Fruit fly (Drosophila melanogaster): Measurements from ENCODE around the gene HP1D3csd.

HP1D3csd gene

DNA sequence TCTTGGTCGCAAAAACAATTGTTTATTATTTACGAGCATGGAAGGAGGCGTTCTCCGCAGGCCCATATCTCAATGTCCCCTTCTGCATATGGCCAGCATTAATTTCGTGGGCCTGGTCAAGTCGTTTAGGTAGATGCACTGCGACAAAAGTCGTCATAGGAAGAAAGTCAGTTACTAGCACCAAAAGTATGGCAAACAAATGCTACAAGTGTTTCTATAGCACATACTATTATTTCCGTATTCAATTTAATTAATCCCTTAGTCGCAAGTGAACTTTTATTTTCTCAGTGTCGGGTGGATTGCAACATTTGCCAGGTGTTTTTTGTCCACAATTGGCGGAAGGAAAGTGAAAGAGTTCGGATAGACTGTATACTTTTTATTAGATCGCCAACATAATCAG is 17.1 kb upstream of the HP1D3csd start (continued):
- no peak for TF ChIP-seq CG17802 (tag; optimal IDR thresholded peaks at IDR 0.05)
- TF ChIP-seq abd-A (tag; optimal IDR thresholded peaks at IDR 0.05): no peak
- no peak for TF ChIP-seq CG6813 (GFP tag; optimal IDR thresholded peaks at IDR 0.05)
- TF ChIP-seq Nf-YC (tag; optimal IDR thresholded peaks at IDR 0.05): no peak
- TF ChIP-seq CG11504 (tag; optimal IDR thresholded peaks at IDR 0.05): peak; percentile 35
- TF ChIP-seq ind (GFP tag; optimal IDR thresholded peaks at IDR 0.05): peak; percentile 27
- peak; percentile 19; the same call in 1 of the 2 replicates for TF ChIP-seq CG14441 (GFP tag; IDR thresholded peaks at IDR 0.05)
- peak; percentile 6 for TF ChIP-seq fd96Cb (tag; optimal IDR thresholded peaks at IDR 0.05)
- TF ChIP-seq tio (GFP tag; optimal IDR thresholded peaks at IDR 0.05): peak; percentile 8
- TF ChIP-seq CG33213 (GFP tag; optimal IDR thresholded peaks at IDR 0.05): no peak
- TF ChIP-seq zfh1 (GFP tag; IDR thresholded peaks at IDR 0.05): 0 out of 3 replicates have a peak, but pooled peaks have one; percentile 18
- no peak for TF ChIP-seq NK7.1 (GFP tag; optimal IDR thresholded peaks at IDR 0.05)
- TF ChIP-seq NC2α (GFP tag; optimal IDR thresholded peaks at IDR 0.05): no peak
- TF ChIP-seq Blimp-1 (GFP tag; optimal IDR thresholded peaks at IDR 0.05): peak; percentile 5
- 0 out of 2 replicates have a peak, but pooled peaks have one; percentile 6 for TF ChIP-seq E2f1 (GFP tag; IDR thresholded peaks at IDR 0.05)
- TF ChIP-seq dan (GFP tag; IDR thresholded peaks at IDR 0.05): no peak
- TF ChIP-seq CG4424 (GFP tag; optimal IDR thresholded peaks at IDR 0.05): peak; percentile 21
- no peak for TF ChIP-seq Pdp1 (GFP tag; optimal IDR thresholded peaks at IDR 0.05)
- TF ChIP-seq dpn (GFP tag; optimal IDR thresholded peaks at IDR 0.05): peak; percentile 3 to 14
- TF ChIP-seq CG17829 (tag; optimal IDR thresholded peaks at IDR 0.05): no peak
- TF ChIP-seq slbo (GFP tag; IDR thresholded peaks at IDR 0.05): peak; percentile 39
- TF ChIP-seq Dfd (GFP tag; optimal IDR thresholded peaks at IDR 0.05): no peak
- peak in 1 of 2 experiments; percentile 46 for TF ChIP-seq Hr51 (GFP tag; optimal IDR thresholded peaks at IDR 0.05)
- TF ChIP-seq CG2712 (tag; optimal IDR thresholded peaks at IDR 0.05): peak; percentile 0
- no peak for TF ChIP-seq slp2 (GFP tag; optimal IDR thresholded peaks at IDR 0.05)
- peak; percentile 9 for TF ChIP-seq az2 (GFP tag; optimal IDR thresholded peaks at IDR 0.05)
- TF ChIP-seq her (GFP tag; optimal IDR thresholded peaks at IDR 0.05): peak; percentile 18
- TF ChIP-seq prd (optimal IDR thresholded peaks at IDR 0.05): no peak
- peak; percentile 52; the same call in 1 of the 3 replicates for TF ChIP-seq prd (GFP tag; IDR thresholded peaks at IDR 0.05)
- TF ChIP-seq seq (GFP tag; IDR thresholded peaks at IDR 0.05): peak; percentile 15; the same call in 1 of the 2 replicates
- 0 out of 2 replicates have a peak, but pooled peaks have one; percentile 8 for TF ChIP-seq Adf1 (GFP tag; IDR thresholded peaks at IDR 0.05)
- peak; percentile 19 for TF ChIP-seq Antp (GFP tag; optimal IDR thresholded peaks at IDR 0.05)
- peak; percentile 30 for TF ChIP-seq Ets65A (GFP tag)
- peak; percentile 61 for TF ChIP-seq Drgx (GFP tag; IDR thresholded peaks at IDR 0.05)
- peak; percentile 15 for TF ChIP-seq CG7556 (GFP tag; optimal IDR thresholded peaks at IDR 0.05)
- TF ChIP-seq dysf (GFP tag; IDR thresholded peaks at IDR 0.05): 0 out of 3 replicates have a peak, but pooled peaks have one; percentile 36
- TF ChIP-seq psq (GFP tag; optimal IDR thresholded peaks at IDR 0.05): no peak
- peak; percentile 15 for TF ChIP-seq grau (tag; optimal IDR thresholded peaks at IDR 0.05)
- peak; percentile 6 for TF ChIP-seq CG12391 (tag; optimal IDR thresholded peaks at IDR 0.05)
- peak; percentile 39; the same call in 1 of the 2 replicates for TF ChIP-seq Ptx1 (GFP tag; IDR thresholded peaks at IDR 0.05)
- TF ChIP-seq CG5245 (GFP tag; optimal IDR thresholded peaks at IDR 0.05): peak; percentile 14
- peak; percentile 0 for TF ChIP-seq CG17359 (tag; optimal IDR thresholded peaks at IDR 0.05)
- no peak for TF ChIP-seq h (optimal IDR thresholded peaks at IDR 0.05)
- 0 out of 3 replicates have a peak, but pooled peaks have one; percentile 14 for TF ChIP-seq ci (GFP tag; IDR thresholded peaks at IDR 0.05)
- no peak for TF ChIP-seq ase (GFP tag; IDR thresholded peaks at IDR 0.05)
- peak; percentile 29 for TF ChIP-seq Xbp1 (GFP tag; optimal IDR thresholded peaks at IDR 0.05)
- no peak for TF ChIP-seq knrl (GFP tag; IDR thresholded peaks at IDR 0.05; ENCODE audit: partially characterized antibody)
- TF ChIP-seq Mes4 (GFP tag; optimal IDR thresholded peaks at IDR 0.05): peak; percentile 0
- 0 out of 2 replicates have a peak, but pooled peaks have one; percentile 19 for TF ChIP-seq Rfx (GFP tag; IDR thresholded peaks at IDR 0.05)
- TF ChIP-seq scrt (GFP tag; optimal IDR thresholded peaks at IDR 0.05): no peak
- TF ChIP-seq CG9609 (GFP tag; optimal IDR thresholded peaks at IDR 0.05): no peak
- TF ChIP-seq eyg (GFP tag; optimal IDR thresholded peaks at IDR 0.05): no peak
